Worm (Caenorhabditis elegans): Measurements from ENCODE around the gene srh-264.

ce11 chrV:15434647-15435046 lies 20.7 kb downstream of the srh-264 start:
- no peak for TF ChIP-seq nhr-76 (tag; optimal IDR thresholded peaks at IDR 0.05)
- TF ChIP-seq snpc-4 (tag; optimal IDR thresholded peaks at IDR 0.05), result no peak
- no peak for TF ChIP-seq unc-62 (GFP tag; optimal IDR thresholded peaks at IDR 0.05)
- no peak for TF ChIP-seq nhr-2 (tag; optimal IDR thresholded peaks at IDR 0.05)
- TF ChIP-seq tbx-8 (GFP tag; optimal IDR thresholded peaks at IDR 0.05), result no peak
- TF ChIP-seq cnd-1 (tag; optimal IDR thresholded peaks at IDR 0.05), result no peak
- TF ChIP-seq lsy-2 (tag; optimal IDR thresholded peaks at IDR 0.05), result no peak
- no peak for TF ChIP-seq sptf-1 (tag; optimal IDR thresholded peaks at IDR 0.05)
- TF ChIP-seq unc-39 (tag; optimal IDR thresholded peaks at IDR 0.05), result no peak
- no peak for TF ChIP-seq pha-4 (tag; optimal IDR thresholded peaks at IDR 0.05)
- no peak for TF ChIP-seq nhr-12 (tag; optimal IDR thresholded peaks at IDR 0.05)
- TF ChIP-seq nhr-28 (tag; optimal IDR thresholded peaks at IDR 0.05), result no peak
